Fruit fly (Drosophila melanogaster): ENCODE results near the gene CG32579.

Gene CG32579

dm6 chrX:16303636-16304035 is 19.4 kb upstream of the CG32579 start, which contains the start of gene CG3679 (continued):
- TF ChIP-seq CG11093 (GFP tag; IDR thresholded peaks at IDR 0.05) (no peak), CG3847 (GFP tag; IDR thresholded peaks at IDR 0.05) (no peak), so (GFP tag; IDR thresholded peaks at IDR 0.05) (no peak), CG14441 (GFP tag; IDR thresholded peaks at IDR 0.05) (no peak), knrl (GFP tag; IDR thresholded peaks at IDR 0.05; ENCODE audit: partially characterized antibody) (peak; percentile 60; the same call in 2 of the 3 replicates), trem (tag; optimal IDR thresholded peaks at IDR 0.05) (peak; percentile 31), da (GFP tag; optimal IDR thresholded peaks at IDR 0.05) (no peak), CG11696 (GFP tag; IDR thresholded peaks at IDR 0.05) (no peak), yki (optimal IDR thresholded peaks at IDR 0.05) (no peak), CG8290 (GFP tag; optimal IDR thresholded peaks at IDR 0.05) (no peak), CG8290 (tag; optimal IDR thresholded peaks at IDR 0.05) (no peak), Doc3 (GFP tag; IDR thresholded peaks at IDR 0.05; ENCODE audit: partially characterized antibody) (peak; percentile 58; the same call in 2 of the 3 replicates), CG16863 (GFP tag; optimal IDR thresholded peaks at IDR 0.05) (no peak), BtbVII (GFP tag; optimal IDR thresholded peaks at IDR 0.05) (no peak), hkb (optimal IDR thresholded peaks at IDR 0.05) (no peak), hkb (GFP tag; IDR thresholded peaks at IDR 0.05) (no peak), CG4854 (GFP tag; optimal IDR thresholded peaks at IDR 0.05) (no peak), sd (tag; optimal IDR thresholded peaks at IDR 0.05) (no peak), CG3726 (GFP tag; IDR thresholded peaks at IDR 0.05) (no peak), Ssrp (tag; optimal IDR thresholded peaks at IDR 0.05) (no peak), Oaz (GFP tag; IDR thresholded peaks at IDR 0.05) (no peak), CG5180 (GFP tag; optimal IDR thresholded peaks at IDR 0.05) (no peak), dan (GFP tag; IDR thresholded peaks at IDR 0.05) (no peak), pita (GFP tag; optimal IDR thresholded peaks at IDR 0.05) (no peak), insv (GFP tag; optimal IDR thresholded peaks at IDR 0.05) (no peak), CG13624 (GFP tag; optimal IDR thresholded peaks at IDR 0.05) (no peak), CG10543 (GFP tag; optimal IDR thresholded peaks at IDR 0.05) (no peak), onecut (GFP tag; IDR thresholded peaks at IDR 0.05) (no peak), CG12104 (GFP tag; optimal IDR thresholded peaks at IDR 0.05) (no peak), kni (GFP tag; optimal IDR thresholded peaks at IDR 0.05) (no peak), CG8765 (GFP tag; IDR thresholded peaks at IDR 0.05) (no peak), crol (GFP tag; IDR thresholded peaks at IDR 0.05) (no peak), H15 (GFP tag; IDR thresholded peaks at IDR 0.05) (no peak), Nf-YB (GFP tag; optimal IDR thresholded peaks at IDR 0.05) (no peak), chn (GFP tag; optimal IDR thresholded peaks at IDR 0.05) (no peak), Spps (tag; optimal IDR thresholded peaks at IDR 0.05) (no peak), bbx (GFP tag; IDR thresholded peaks at IDR 0.05; ENCODE audit: partially characterized antibody) (peak; percentile 76), cg (GFP tag; optimal IDR thresholded peaks at IDR 0.05) (peak; percentile 25), gce (GFP tag; IDR thresholded peaks at IDR 0.05) (no peak), HLH54F (GFP tag; optimal IDR thresholded peaks at IDR 0.05) (no peak), CG9932 (GFP tag; IDR thresholded peaks at IDR 0.05) (no peak), luna (GFP tag; optimal IDR thresholded peaks at IDR 0.05) (no peak), repo (GFP tag; optimal IDR thresholded peaks at IDR 0.05) (no peak), dmrt99B (tag; optimal IDR thresholded peaks at IDR 0.05) (no peak), sens (GFP tag) (no peak), sob (GFP tag; IDR thresholded peaks at IDR 0.05) (no peak), CG10654 (GFP tag; optimal IDR thresholded peaks at IDR 0.05) (no peak), Dip3 (GFP tag; optimal IDR thresholded peaks at IDR 0.05) (no peak), CG7928 (GFP tag; optimal IDR thresholded peaks at IDR 0.05) (no peak), CG6654 (GFP tag; optimal IDR thresholded peaks at IDR 0.05) (no peak), fu2 (GFP tag; optimal IDR thresholded peaks at IDR 0.05) (no peak), CG5953 (GFP tag; IDR thresholded peaks at IDR 0.05) (no peak), Elba2 (GFP tag; optimal IDR thresholded peaks at IDR 0.05) (no peak), CG10267 (tag; optimal IDR thresholded peaks at IDR 0.05) (peak; percentile 29)
